Worm (Caenorhabditis elegans) whole organism, young adult: ENCODE results near the gene unc-119.
A peak's percentile ranks its signal among the peaks of the same experiment; 100 is the strongest.

Experiments
- B0336.3 ChIP-seq: fragments of 200-800 bp; sonication (Bioruptor generic); IDR thresholded peaks from 2 replicates; pipeline ENCODE4 v1.3.6; 2022; ENCODE audit warnings: missing genetic modification characterization, missing compliant biosample characterization
- F33H1.4 ChIP-seq: fragments of 200-800 bp; sonication (Bioruptor generic); IDR thresholded peaks from 2 replicates; pipeline ENCODE4 v1.3.6; 2022; ENCODE audit warnings: missing genetic modification reagents, missing genetic modification characterization, missing compliant biosample characterization
- K12H6.12 ChIP-seq: fragments of 200-800 bp; sonication (Bioruptor generic); optimal IDR thresholded peaks from 2 replicates; lab custom pipeline; 2018; ENCODE audit warnings: mild to moderate bottlenecking, missing genetic modification characterization, missing compliant biosample characterization
- ama-1 ChIP-seq, 3 experiments: fragments of 150-350 bp in 1 of 3; sonication (generic microtip) in 2 of 3; optimal IDR thresholded peaks; 2 replicates each; lab custom pipeline; 2014 to 2018; ENCODE audit warnings: missing biosample characterization in 2 of 3, missing genetic modification characterization in 2 of 3, missing genetic modification reagents in 2 of 3
- atf-7 ChIP-seq: sonication (generic microtip); optimal IDR thresholded peaks from 2 replicates; lab custom pipeline; 2017; ENCODE audit warnings: mild to moderate bottlenecking, missing genetic modification characterization, missing compliant biosample characterization
- attf-5 ChIP-seq: fragments of 200-800 bp; sonication (Bioruptor generic); optimal IDR thresholded peaks from 2 replicates; lab custom pipeline; 2018; ENCODE audit warnings: mild to moderate bottlenecking, missing genetic modification characterization, missing compliant biosample characterization
- cebp-1 ChIP-seq, 2 experiments: fragments of 200-800 bp in 1 of 2; sonication (Bioruptor generic) in 1 of 2; sonication (generic microtip) in 1 of 2; IDR thresholded peaks in 1 of 2; optimal IDR thresholded peaks in 1 of 2; 2 replicates each; pipeline versions ENCODE4 v1.3.6 to Lab custom; 2017 to 2022; ENCODE audit warnings: missing compliant biosample characterization in 2 of 2, missing genetic modification characterization in 2 of 2, mild to moderate bottlenecking in 1 of 2, missing genetic modification reagents in 1 of 2, moderate library complexity in 1 of 2
- ceh-91 ChIP-seq: fragments of 200-800 bp; sonication (Bioruptor generic); IDR thresholded peaks from 2 replicates; pipeline ENCODE4 v1.3.6; 2022; ENCODE audit warnings: missing genetic modification reagents, missing genetic modification characterization, missing compliant biosample characterization
- dpl-1 ChIP-seq: fragments of 150-350 bp; optimal IDR thresholded peaks from 2 replicates; lab custom pipeline; 2014; ENCODE audit warnings: missing biosample characterization, missing genetic modification reagents, missing genetic modification characterization
- efl-1 ChIP-seq: fragments of 150-350 bp; optimal IDR thresholded peaks from 2 replicates; lab custom pipeline; 2014; ENCODE audit warnings: missing biosample characterization, missing genetic modification reagents, missing genetic modification characterization
- ekl-4 ChIP-seq: fragments of 200-800 bp; sonication (Bioruptor generic); IDR thresholded peaks from 2 replicates; pipeline ENCODE4 v1.3.6; 2022; ENCODE audit warnings: missing genetic modification reagents, missing genetic modification characterization, missing compliant biosample characterization
- fkh-3 ChIP-seq: sonication (generic microtip); optimal IDR thresholded peaks from 2 replicates; lab custom pipeline; 2016; ENCODE audit warnings: mild to moderate bottlenecking, missing genetic modification characterization, missing compliant biosample characterization
- hmg-1.2 ChIP-seq: fragments of 200-800 bp; sonication (Bioruptor generic); IDR thresholded peaks from 2 replicates; pipeline ENCODE4 v1.3.6; 2022; ENCODE audit warnings: missing genetic modification reagents, missing genetic modification characterization, missing compliant biosample characterization
- hrde-1 ChIP-seq: sonication (generic microtip); optimal IDR thresholded peaks from 2 replicates; lab custom pipeline; 2016; ENCODE audit warnings: missing genetic modification characterization, mild to moderate bottlenecking, missing compliant biosample characterization, moderate library complexity, missing genotype, missing genetic modification reagents, borderline replicate concordance
- lin-26 ChIP-seq: fragments of 200-800 bp; sonication (Bioruptor generic); IDR thresholded peaks from 2 replicates; pipeline ENCODE4 v1.3.6; 2022; ENCODE audit warnings: missing genetic modification reagents, missing genetic modification characterization, missing compliant biosample characterization
- lin-35 ChIP-seq, 3 experiments: fragments of 150-350 bp in 2 of 3; sonication (generic microtip) in 1 of 3; optimal IDR thresholded peaks; 2 replicates each; lab custom pipeline; 2014 to 2018; ENCODE audit warnings: missing biosample characterization in 3 of 3, missing genetic modification characterization in 3 of 3, missing genetic modification reagents in 3 of 3
- lin-40 ChIP-seq: sonication (generic microtip); optimal IDR thresholded peaks from 2 replicates; lab custom pipeline; 2016; ENCODE audit warnings: missing genetic modification characterization, mild to moderate bottlenecking, missing compliant biosample characterization, missing genotype, missing genetic modification reagents
- lsl-1 ChIP-seq: fragments of 200-800 bp; sonication (Bioruptor generic); optimal IDR thresholded peaks from 2 replicates; lab custom pipeline; 2018; ENCODE audit warnings: mild to moderate bottlenecking, missing genetic modification characterization, moderate library complexity, missing compliant biosample characterization
- madf-8 ChIP-seq: fragments of 200-800 bp; sonication (Bioruptor generic); conservative IDR thresholded peaks from 2 replicates; pipeline ENCODE4 v1.3.6; 2022; ENCODE audit warnings: missing genetic modification reagents, missing genetic modification characterization, missing compliant biosample characterization
- mcd-1 ChIP-seq: fragments of 200-800 bp; sonication (Bioruptor generic); IDR thresholded peaks from 2 replicates; pipeline ENCODE4 v1.3.6; 2022; ENCODE audit warnings: missing genetic modification reagents, missing genetic modification characterization, missing compliant biosample characterization
- nfya-1 ChIP-seq: sonication (generic microtip); optimal IDR thresholded peaks from 2 replicates; lab custom pipeline; 2017; ENCODE audit warnings: antibody characterized with exemption, missing compliant biosample characterization, missing genetic modification characterization, borderline replicate concordance; ENCODE audit not compliant: insufficient read depth
- nfya-2 ChIP-seq: fragments of 200-800 bp; sonication (Bioruptor generic); IDR thresholded peaks from 2 replicates; pipeline ENCODE4 v1.3.6; 2022; ENCODE audit warnings: missing genetic modification reagents, missing genetic modification characterization, missing compliant biosample characterization
- nhr-27 ChIP-seq: fragments of 200-800 bp; sonication (Bioruptor generic); optimal IDR thresholded peaks from 2 replicates; lab custom pipeline; 2018; ENCODE audit warnings: mild to moderate bottlenecking, missing genetic modification characterization, moderate library complexity, missing compliant biosample characterization
- pbrm-1 ChIP-seq: fragments of 200-800 bp; sonication (Bioruptor generic); IDR thresholded peaks from 2 replicates; pipeline ENCODE4 v1.3.6; 2022; ENCODE audit warnings: missing genetic modification reagents, missing genetic modification characterization, missing compliant biosample characterization
- rcor-1 ChIP-seq: fragments of 200-800 bp; sonication (Bioruptor generic); IDR thresholded peaks from 2 replicates; pipeline ENCODE4 v1.3.6; 2022; ENCODE audit warnings: missing genetic modification reagents, missing genetic modification characterization, missing compliant biosample characterization
- sea-2 ChIP-seq: fragments of 200-800 bp; sonication (Bioruptor generic); IDR thresholded peaks from 2 replicates; pipeline ENCODE4 v1.3.6; 2022; ENCODE audit warnings: missing genetic modification characterization, missing compliant biosample characterization
- snpc-4 ChIP-seq, 5 experiments: fragments of 150-350 bp in 1 of 5; sonication (generic microtip) in 4 of 5; optimal IDR thresholded peaks; 2 replicates each; lab custom pipeline; 2014 to 2018; ENCODE audit warnings: missing genetic modification characterization in 5 of 5, missing biosample characterization in 3 of 5, antibody characterized with exemption in 2 of 5, mild to moderate bottlenecking in 2 of 5, missing compliant biosample characterization in 2 of 5, missing genotype in 2 of 5, moderate library complexity in 2 of 5, missing genetic modification reagents in 1 of 5
- xnd-1 ChIP-seq: sonication (generic microtip); optimal IDR thresholded peaks from 2 replicates; lab custom pipeline; 2016; ENCODE audit warnings: missing genotype, missing genetic modification reagents, missing genetic modification characterization, missing compliant biosample characterization
- zfh-2 ChIP-seq: fragments of 200-800 bp; sonication (Bioruptor generic); conservative IDR thresholded peaks from 2 replicates; pipeline ENCODE4 v1.3.6; 2022; ENCODE audit warnings: missing genetic modification reagents, missing genetic modification characterization, missing compliant biosample characterization
- ztf-22 ChIP-seq: fragments of 200-800 bp; sonication (Bioruptor generic); optimal IDR thresholded peaks from 2 replicates; lab custom pipeline; 2018; ENCODE audit warnings: mild to moderate bottlenecking, missing genetic modification characterization, moderate library complexity, missing compliant biosample characterization

The unc-119 gene

DNA sequence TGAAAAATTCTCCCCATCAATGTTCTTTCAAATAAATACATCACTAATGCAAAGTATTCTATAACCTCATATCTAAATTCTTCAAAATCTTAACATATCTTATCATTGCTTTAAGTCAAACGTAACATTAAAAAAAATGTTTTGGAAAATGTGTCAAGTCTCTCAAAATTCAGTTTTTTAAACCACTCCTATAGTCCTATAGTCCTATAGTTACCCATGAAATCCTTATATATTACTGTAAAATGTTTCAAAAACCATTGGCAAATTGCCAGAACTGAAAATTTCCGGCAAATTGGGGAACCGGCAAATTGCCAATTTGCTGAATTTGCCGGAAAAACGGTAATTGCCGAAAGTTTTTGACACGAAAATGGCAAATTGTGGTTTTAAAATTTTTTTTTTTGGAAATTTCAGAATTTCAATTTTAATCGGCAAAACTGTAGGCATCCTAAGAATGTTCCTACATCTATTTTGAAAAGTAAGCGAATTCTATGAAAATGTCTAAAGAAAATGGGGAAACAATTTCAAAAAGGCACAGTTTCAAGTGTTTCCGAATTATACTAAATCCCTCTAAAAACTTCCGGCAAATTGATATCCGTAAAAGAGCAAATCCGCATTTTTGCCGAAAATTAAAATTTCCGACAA, 2.0 kb downstream of the unc-119 start:
- no peak for TF ChIP-seq attf-5 (GFP tag; lab: Kevin White, UChicago)
- peak; percentile 54 for TF ChIP-seq efl-1 (GFP tag; lab: Kevin White, UChicago)
- TF ChIP-seq rcor-1 (GFP tag; lab: Robert Waterston, UW) = no peak
- TF ChIP-seq lin-26 (GFP tag; lab: Robert Waterston, UW) = no peak
- no peak for TF ChIP-seq sea-2 (GFP tag; lab: Robert Waterston, UW)
- TF ChIP-seq F33H1.4 (GFP tag; lab: Robert Waterston, UW) = no peak
- no peak for TF ChIP-seq ceh-91
- TF ChIP-seq lsl-1 (GFP tag; lab: Kevin White, UChicago) = no peak
- no peak for TF ChIP-seq pbrm-1 (GFP tag; lab: Robert Waterston, UW)
- no peak for TF ChIP-seq atf-7 (tag; lab: Kevin White, UChicago)
- peak; percentile 79 for TF ChIP-seq dpl-1
- TF ChIP-seq nhr-27 (tag; lab: Kevin White, UChicago) = no peak
- TF ChIP-seq hrde-1 (tag; lab: Kevin White, UChicago) = no peak
- peak in 1 of 3 experiments; percentile 76 for TF ChIP-seq lin-35 (GFP tag; optimal IDR thresholded peaks at IDR 0.05; lab: Kevin White, UChicago)

DNA sequence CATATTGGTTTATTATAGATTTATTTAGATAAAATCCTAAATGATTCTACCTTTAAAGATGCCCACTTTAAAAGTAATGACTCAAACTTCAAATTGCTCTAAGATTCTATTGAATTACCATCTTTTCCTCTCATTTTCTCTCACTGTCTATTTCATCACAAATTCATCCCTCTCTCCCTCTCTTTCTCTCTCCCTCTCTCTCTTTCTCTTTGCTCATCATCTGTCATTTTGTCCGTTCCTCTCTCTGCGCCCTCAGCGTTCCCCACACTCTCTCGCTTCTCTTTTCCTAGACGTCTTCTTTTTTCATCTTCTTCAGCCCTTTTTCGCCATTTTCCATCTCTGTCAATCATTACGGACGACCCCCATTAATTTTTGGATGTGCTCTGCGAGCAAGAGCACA, 2.7 kb downstream of the unc-119 start:
- TF ChIP-seq hmg-1.2 (GFP tag; lab: Robert Waterston, UW) (peak; percentile 84), mcd-1 (GFP tag; lab: Robert Waterston, UW) (peak; percentile 40), K12H6.12 (peak; percentile 12), ekl-4 (GFP tag; lab: Robert Waterston, UW) (no peak), efl-1 (GFP tag; lab: Kevin White, UChicago) (peak; percentile 45), zfh-2 (0 out of 2 replicates have a peak, but pooled peaks have one; percentile 18), lin-40 (tag; lab: Kevin White, UChicago) (peak; percentile 27), nfya-1 (tag; lab: Kevin White, UChicago) (no peak), cebp-1 (GFP tag; IDR thresholded peaks at IDR 0.05; lab: Robert Waterston, UW) (0 out of 2 replicates have a peak, but pooled peaks have one; percentile 19), cebp-1 (tag; optimal IDR thresholded peaks at IDR 0.05; lab: Kevin White, UChicago) (peak; percentile 52), dpl-1 (peak; percentile 51), xnd-1 (tag; lab: Kevin White, UChicago) (no peak), ama-1 (optimal IDR thresholded peaks at IDR 0.05; lab: Kevin White, UChicago) (no peak), ama-1 (GFP tag; optimal IDR thresholded peaks at IDR 0.05; lab: Kevin White, UChicago) (peak in 1 of 2 experiments; percentile 12), lin-35 (GFP tag; optimal IDR thresholded peaks at IDR 0.05; lab: Kevin White, UChicago) (peak in 2 of 3 experiments; percentile 46 to 88), nfya-2 (GFP tag; lab: Robert Waterston, UW) (no peak), snpc-4 (GFP tag; optimal IDR thresholded peaks at IDR 0.05; lab: Kevin White, UChicago) (peak; percentile 61), snpc-4 (tag; optimal IDR thresholded peaks at IDR 0.05; lab: Kevin White, UChicago) (no peak)
- TF ChIP-seq, all 124 proteins: peak for 11

DNA sequence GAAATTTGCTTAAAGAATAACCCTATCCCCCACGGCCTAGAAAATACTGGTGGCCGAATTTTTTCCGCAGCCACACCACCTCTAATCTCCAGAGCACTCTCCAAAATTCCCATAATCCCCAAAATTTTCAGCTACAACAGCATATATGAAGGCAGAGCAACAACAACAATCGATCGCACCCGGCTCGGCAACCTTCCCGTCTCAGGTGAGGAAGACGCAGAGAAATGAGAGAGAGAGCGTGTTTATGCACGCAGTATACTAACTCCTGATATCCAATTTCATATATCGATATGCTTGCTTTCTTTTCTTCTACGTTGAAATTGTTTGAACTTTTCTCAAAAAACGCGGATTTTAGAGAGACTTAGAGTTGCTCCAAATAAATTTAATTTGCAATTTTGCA, 3.9 kb downstream of the unc-119 start:
- TF ChIP-seq efl-1 (GFP tag; lab: Kevin White, UChicago) (peak; percentile 10), fkh-3 (tag; lab: Kevin White, UChicago) (no peak), dpl-1 (peak; percentile 66)

DNA sequence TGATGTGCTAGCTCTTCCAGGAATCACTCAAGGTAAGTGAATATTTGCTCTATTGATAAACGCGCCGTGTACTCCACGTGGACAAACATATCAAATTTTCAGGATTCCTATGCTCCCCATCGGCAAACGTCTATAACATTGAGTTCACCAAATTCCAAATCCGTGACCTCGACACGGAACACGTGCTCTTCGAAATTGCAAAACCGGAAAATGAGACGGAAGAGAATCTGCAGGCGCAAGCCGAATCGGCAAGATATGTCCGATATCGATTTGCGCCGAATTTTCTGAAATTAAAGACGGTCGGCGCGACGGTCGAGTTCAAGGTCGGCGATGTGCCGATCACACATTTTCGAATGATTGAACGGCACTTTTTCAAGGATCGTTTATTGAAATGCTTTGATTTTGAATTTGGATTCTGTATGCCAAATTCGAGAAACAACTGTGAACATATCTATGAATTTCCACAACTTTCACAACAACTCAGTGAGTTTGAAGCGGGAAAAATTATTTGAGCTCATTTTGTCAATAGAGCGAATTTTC, 5.3 kb downstream of the unc-119 start:
- TF ChIP-seq dpl-1 (peak; percentile 94), ztf-22 (GFP tag; lab: Kevin White, UChicago) (no peak), madf-8 (GFP tag; lab: Robert Waterston, UW) (no peak), efl-1 (GFP tag; lab: Kevin White, UChicago) (peak; percentile 62), lin-35 (GFP tag; optimal IDR thresholded peaks at IDR 0.05; lab: Kevin White, UChicago) (peak in 1 of 3 experiments; percentile 70), B0336.3 (no peak)
